Fruit fly (Drosophila melanogaster) Kc167 (cell line): ENCODE measurements around the gene SrpRalpha.

Source experiments
- Myc ChIP-seq: fragments of >200 bp; optimal IDR thresholded peaks from 2 replicates; lab custom pipeline; 2017; ENCODE audit warnings: missing external identifiers
- Sin3A ChIP-seq: fragments of >200 bp; optimal IDR thresholded peaks from 2 replicates; lab custom pipeline; 2018; ENCODE audit warnings: missing external identifiers
- h ChIP-seq: fragments of >200 bp; optimal IDR thresholded peaks from 3 replicates; lab custom pipeline; 2018; ENCODE audit warnings: missing external identifiers
- psq ChIP-seq: fragments of >200 bp; optimal IDR thresholded peaks from 2 replicates; lab custom pipeline; 2017; ENCODE audit warnings: missing external identifiers

dm6 chrX:11155808-11156589, 27.1 kb upstream of the SrpRalpha start:
- TF ChIP-seq psq (lab: Kevin White, UChicago) (no peak), Sin3A (lab: Kevin White, UChicago) (no peak), h (lab: Kevin White, UChicago) (no peak), Myc (no peak)
